Fruit fly (Drosophila melanogaster): ENCODE measurements around the gene pelo.
A peak's percentile ranks its signal among the peaks of the same experiment; 100 is the strongest.

Gene pelo

dm6 chr2L:9749745-9750144, 49.1 kb downstream of the pelo start, which contains the start of gene Cyp4e3:
Cyp4e3 (minus strand) TSS chr2L:9750071.
- TF ChIP-seq jumu (GFP tag; optimal IDR thresholded peaks at IDR 0.05) (no peak), CG9817 (tag; optimal IDR thresholded peaks at IDR 0.05) (no peak), Jarid2 (GFP tag; optimal IDR thresholded peaks at IDR 0.05) (no peak), Dll (GFP tag; IDR thresholded peaks at IDR 0.05; ENCODE audit: partially characterized antibody) (no peak), CG31388 (GFP tag; optimal IDR thresholded peaks at IDR 0.05) (no peak), ac (GFP tag; optimal IDR thresholded peaks at IDR 0.05) (no peak), Ets65A (GFP tag) (peak; percentile 93)

- TF ChIP-seq crol (GFP tag; IDR thresholded peaks at IDR 0.05) (peak; percentile 67), Ets65A (GFP tag) (peak; percentile 51), bbx (GFP tag; IDR thresholded peaks at IDR 0.05; ENCODE audit: partially characterized antibody) (no peak), onecut (GFP tag; IDR thresholded peaks at IDR 0.05) (peak; percentile 13; the same call in 1 of the 2 replicates), CG8478 (optimal IDR thresholded peaks at IDR 0.05) (no peak), abd-A (tag; optimal IDR thresholded peaks at IDR 0.05) (peak; percentile 34), cg (GFP tag; optimal IDR thresholded peaks at IDR 0.05) (peak; percentile 9), CG12659 (GFP tag; optimal IDR thresholded peaks at IDR 0.05) (no peak)
Observed at dm6 chr2L:9753357-9753756, 52.7 kb downstream of the pelo start.

dm6 chr2L:9754817-9755216, 54.2 kb downstream of the pelo start:
- TF ChIP-seq gsb (GFP tag; IDR thresholded peaks at IDR 0.05), result no peak
- peak; percentile 32 for TF ChIP-seq D19B (GFP tag; optimal IDR thresholded peaks at IDR 0.05)
- TF ChIP-seq zen (tag; optimal IDR thresholded peaks at IDR 0.05), result no peak
- TF ChIP-seq gcm2 (GFP tag; optimal IDR thresholded peaks at IDR 0.05), result no peak
- TF ChIP-seq gem (tag; optimal IDR thresholded peaks at IDR 0.05), result peak; percentile 15
- TF ChIP-seq sob (GFP tag; IDR thresholded peaks at IDR 0.05), result no peak
- peak; percentile 29 for TF ChIP-seq CG7839 (tag; optimal IDR thresholded peaks at IDR 0.05)
- TF ChIP-seq chn (GFP tag; optimal IDR thresholded peaks at IDR 0.05), result no peak
- no peak for TF ChIP-seq CG18619 (GFP tag; optimal IDR thresholded peaks at IDR 0.05)
- peak; percentile 13 for TF ChIP-seq lab (GFP tag; optimal IDR thresholded peaks at IDR 0.05)
- TF ChIP-seq gce (GFP tag; IDR thresholded peaks at IDR 0.05), result no peak
- TF ChIP-seq Camta (GFP tag; optimal IDR thresholded peaks at IDR 0.05), result no peak
- TF ChIP-seq grau (tag; optimal IDR thresholded peaks at IDR 0.05), result peak; percentile 2
- TF ChIP-seq otp (GFP tag; IDR thresholded peaks at IDR 0.05), result no peak
- TF ChIP-seq CG4424 (GFP tag; optimal IDR thresholded peaks at IDR 0.05), result no peak
- no peak for TF ChIP-seq Max (GFP tag; optimal IDR thresholded peaks at IDR 0.05)
- TF ChIP-seq CG18599 (GFP tag; optimal IDR thresholded peaks at IDR 0.05), result peak; percentile 56
- TF ChIP-seq CG7357 (GFP tag; IDR thresholded peaks at IDR 0.05), result no peak
- no peak for TF ChIP-seq CG15011 (GFP tag; optimal IDR thresholded peaks at IDR 0.05)
- peak; percentile 25 for TF ChIP-seq zf30C (GFP tag; optimal IDR thresholded peaks at IDR 0.05)
- peak; percentile 43 for TF ChIP-seq CG2678 (tag; optimal IDR thresholded peaks at IDR 0.05)
- TF ChIP-seq CG11504 (tag; optimal IDR thresholded peaks at IDR 0.05), result peak; percentile 23
- peak; percentile 20 for TF ChIP-seq Hmr (GFP tag; optimal IDR thresholded peaks at IDR 0.05)
- TF ChIP-seq grn (GFP tag; optimal IDR thresholded peaks at IDR 0.05), result no peak
- TF ChIP-seq CG15601 (tag; optimal IDR thresholded peaks at IDR 0.05), result no peak
- no peak for TF ChIP-seq CG7928 (GFP tag; optimal IDR thresholded peaks at IDR 0.05)
- peak; percentile 24 for TF ChIP-seq scrt (GFP tag; optimal IDR thresholded peaks at IDR 0.05)
- TF ChIP-seq Jarid2 (GFP tag; optimal IDR thresholded peaks at IDR 0.05), result no peak
- TF ChIP-seq Fer1 (GFP tag; optimal IDR thresholded peaks at IDR 0.05), result peak; percentile 38
- no peak for TF ChIP-seq CG13296 (GFP tag; optimal IDR thresholded peaks at IDR 0.05)
- no peak for TF ChIP-seq mam (GFP tag; optimal IDR thresholded peaks at IDR 0.05)
- TF ChIP-seq abd-A (tag; optimal IDR thresholded peaks at IDR 0.05), result no peak
- peak; percentile 13 for TF ChIP-seq lilli (GFP tag; optimal IDR thresholded peaks at IDR 0.05)
- peak; percentile 16 for TF ChIP-seq CG3281 (GFP tag; optimal IDR thresholded peaks at IDR 0.05)
- no peak for TF ChIP-seq HmgZ (tag; optimal IDR thresholded peaks at IDR 0.05)
- peak; percentile 5 for TF ChIP-seq caup (GFP tag; optimal IDR thresholded peaks at IDR 0.05; ENCODE audit: severe bottlenecking)
